Fruit fly (Drosophila melanogaster): ENCODE results near the gene Ser.

The Ser gene

dm6 chr3R:27151516-27151823 is 42.6 kb downstream of the Ser start, which contains the start of gene Men-b:
Men-b (plus strand) TSS chr3R:27151662.
- no peak for TF ChIP-seq noc (tag; optimal IDR thresholded peaks at IDR 0.05)

DNA sequence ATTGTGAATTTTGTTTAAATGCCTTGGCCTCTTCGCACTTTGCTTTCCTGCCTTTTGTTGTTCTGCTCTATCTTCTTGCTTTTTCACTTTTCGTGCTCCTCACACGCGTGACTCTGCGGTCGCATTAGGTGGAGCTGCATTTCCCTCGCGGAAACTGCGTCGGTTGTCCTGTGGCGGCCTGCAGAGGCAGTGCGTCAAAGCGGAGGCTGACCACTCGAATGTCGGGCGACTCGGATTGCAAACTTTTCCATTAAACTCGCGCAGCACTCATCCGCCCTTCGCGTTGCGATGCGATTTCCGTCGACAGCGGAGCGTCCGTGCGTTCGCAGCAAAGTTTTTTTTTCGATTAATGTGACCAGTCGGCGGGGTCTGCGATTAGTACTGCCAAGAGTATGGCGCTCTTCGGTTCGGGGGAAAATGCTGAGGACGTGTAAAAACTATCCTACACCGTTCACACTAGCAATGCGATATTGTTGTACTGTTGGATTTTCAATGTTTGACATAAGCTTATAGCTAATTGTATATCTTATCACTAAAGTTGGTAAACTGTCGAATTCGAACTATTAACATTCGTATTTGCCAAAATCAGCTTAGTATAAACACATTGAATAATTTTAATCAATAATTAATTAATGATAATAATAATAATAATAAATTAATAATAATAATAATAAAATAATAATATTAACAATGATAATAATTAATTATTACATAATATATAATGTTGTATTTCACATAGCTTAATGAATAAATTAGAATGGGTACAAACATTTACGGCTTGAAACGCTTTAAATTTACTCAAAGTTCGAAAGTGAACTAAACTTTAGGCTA is 43.2 kb downstream of the Ser start, which contains the start of gene CG6051:
Gene CG6051 (minus strand): TSS at position 385 of the 831 bp plus-strand sequence.
- peak; percentile 46 for TF ChIP-seq noc (tag; optimal IDR thresholded peaks at IDR 0.05)

DNA sequence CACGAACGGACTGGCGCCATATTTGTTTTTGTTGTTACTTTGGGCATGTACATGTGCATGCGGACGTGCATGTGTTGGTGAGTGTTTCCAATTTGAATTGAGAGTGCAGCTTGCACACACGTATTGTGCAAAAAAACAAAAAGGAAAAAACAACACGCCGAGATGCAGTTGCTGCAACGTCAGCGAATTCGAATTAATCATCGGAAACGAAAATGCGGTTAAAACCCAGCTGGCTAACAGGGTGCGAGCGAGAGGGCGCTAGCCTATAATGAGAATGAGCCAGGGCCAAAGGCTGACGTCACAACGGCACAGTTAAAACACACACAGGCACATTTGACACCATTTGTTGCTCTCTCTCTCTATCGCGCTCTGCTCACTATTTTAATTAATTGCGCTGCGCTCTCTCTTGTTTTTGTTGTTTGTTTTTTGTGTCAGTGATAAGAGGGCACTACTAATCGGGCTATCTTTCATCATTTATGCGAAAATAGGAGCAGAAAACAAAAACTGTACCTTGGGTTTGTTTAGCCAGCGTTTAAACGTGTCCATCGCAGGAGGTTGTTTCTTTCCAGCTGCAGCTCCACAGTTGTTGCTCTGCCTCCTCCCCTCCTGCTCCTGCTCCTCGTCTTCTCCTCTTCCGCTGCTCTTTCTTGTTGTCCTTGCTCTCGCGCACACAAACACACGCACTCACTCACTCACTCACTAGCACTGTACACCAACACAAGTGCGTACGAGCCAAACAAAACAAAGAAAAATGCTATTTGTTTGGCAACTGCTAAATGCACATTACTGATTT is 44.0 kb downstream of the Ser start:
- TF ChIP-seq noc (tag; optimal IDR thresholded peaks at IDR 0.05) = no peak

DNA sequence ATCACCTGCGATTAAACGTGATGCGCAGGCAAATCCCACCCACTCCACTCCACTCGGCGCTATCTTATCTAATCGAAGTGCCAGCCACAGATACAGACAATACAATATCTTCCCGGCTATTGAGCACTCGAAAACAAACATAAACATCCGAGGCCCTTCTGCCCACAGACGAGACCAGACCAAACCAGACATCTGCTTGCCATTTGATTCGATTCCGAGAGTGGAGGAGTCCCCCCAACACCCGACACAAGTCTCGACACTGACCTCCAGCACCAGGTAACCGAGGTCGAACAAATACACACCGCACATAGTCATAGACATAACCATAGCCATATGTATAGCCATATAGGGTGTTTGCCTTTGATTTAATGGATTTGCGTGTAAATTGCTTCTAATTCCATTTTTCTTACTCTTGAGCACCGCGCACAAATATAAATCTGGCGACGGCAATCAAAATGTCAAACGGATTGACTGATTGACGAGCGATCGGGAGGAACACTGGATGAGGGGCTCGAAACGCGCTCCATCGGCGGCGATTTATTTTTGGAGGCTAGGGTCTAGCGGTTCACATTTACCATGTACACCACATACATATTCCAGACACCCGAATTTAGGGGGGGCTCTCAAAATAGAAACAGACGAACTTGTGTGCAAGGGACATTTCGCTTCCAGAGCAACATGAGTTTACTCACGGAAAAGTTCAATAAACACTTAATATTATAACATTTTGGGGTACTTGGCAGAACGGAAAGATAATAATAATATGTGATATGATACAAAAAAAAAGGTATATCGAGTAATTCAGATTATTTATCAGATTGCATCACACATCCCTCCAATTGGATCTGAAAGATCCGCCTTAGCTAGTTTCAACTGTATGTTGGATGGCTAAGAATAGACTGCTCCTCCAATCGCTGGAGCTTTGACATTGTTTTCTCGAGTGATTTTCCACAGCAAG is 45.0 kb downstream of the Ser start:
- TF ChIP-seq noc (tag; optimal IDR thresholded peaks at IDR 0.05) = peak; percentile 6

DNA sequence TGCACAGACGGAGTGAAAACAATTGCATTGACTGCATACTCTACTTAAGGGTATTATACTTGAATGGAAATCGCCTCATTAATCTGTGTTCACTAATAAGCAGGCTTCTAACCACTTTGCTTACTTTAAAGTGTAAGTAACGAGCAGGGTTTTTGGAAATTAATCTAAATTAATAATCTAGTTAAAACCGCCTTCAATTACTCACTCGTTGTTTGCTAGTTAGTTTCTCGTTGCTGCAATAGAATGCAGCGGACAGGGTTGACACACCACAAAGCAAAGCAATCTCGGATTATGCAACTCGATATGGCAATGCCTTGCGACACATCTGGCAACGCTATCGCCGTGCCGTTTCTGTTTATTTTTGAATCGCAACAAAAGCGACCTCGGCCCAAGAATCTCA is 54.1 kb downstream of the Ser start:
- TF ChIP-seq noc (tag; optimal IDR thresholded peaks at IDR 0.05) = no peak

DNA sequence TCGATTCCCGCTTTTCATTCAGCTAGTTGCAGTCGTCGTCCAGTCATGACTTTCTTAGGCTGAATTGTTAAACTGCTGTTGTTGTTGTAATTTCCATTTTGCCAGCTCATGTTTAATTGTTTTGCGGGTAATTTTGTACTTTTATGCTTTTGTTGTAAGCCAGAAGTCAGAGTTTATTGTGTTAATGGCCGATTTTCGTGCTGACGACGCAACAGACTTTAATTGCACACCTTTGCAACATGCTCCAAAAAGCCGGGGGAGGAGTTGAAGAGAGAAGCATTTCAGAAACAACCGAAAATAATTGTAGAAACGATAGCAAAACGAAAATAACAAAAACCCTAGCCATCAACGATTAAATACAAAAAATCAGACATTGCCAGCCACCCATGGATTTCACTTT is 55.4 kb downstream of the Ser start:
- no peak for TF ChIP-seq noc (tag; optimal IDR thresholded peaks at IDR 0.05)

DNA sequence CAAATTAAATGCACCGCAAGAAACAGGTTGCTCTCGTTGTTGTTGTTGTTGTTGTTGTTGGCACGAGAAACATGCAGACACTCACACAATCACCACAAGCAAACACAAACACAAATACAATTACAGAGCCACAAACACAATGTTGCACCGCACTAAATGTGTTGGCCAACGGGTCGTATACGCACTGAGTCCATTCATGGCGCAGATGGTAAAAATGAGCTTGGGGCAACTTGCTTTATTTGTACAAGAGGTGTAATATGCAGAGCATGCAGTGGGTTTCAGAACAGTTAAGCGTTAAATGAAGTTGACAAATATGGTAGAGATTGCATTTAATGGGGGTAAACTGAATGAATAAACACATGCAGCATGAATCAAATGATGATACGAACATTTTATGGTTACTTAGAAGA is 56.1 kb downstream of the Ser start:
- TF ChIP-seq noc (tag; optimal IDR thresholded peaks at IDR 0.05) = no peak

- TF ChIP-seq noc (tag; optimal IDR thresholded peaks at IDR 0.05) = no peak
These were observed 58.1 kb downstream of the Ser start for dm6 chr3R:27135692-27136641.

- no peak for TF ChIP-seq noc (tag; optimal IDR thresholded peaks at IDR 0.05)
These were observed 59.2 kb downstream of the Ser start for dm6 chr3R:27134728-27135361.

DNA sequence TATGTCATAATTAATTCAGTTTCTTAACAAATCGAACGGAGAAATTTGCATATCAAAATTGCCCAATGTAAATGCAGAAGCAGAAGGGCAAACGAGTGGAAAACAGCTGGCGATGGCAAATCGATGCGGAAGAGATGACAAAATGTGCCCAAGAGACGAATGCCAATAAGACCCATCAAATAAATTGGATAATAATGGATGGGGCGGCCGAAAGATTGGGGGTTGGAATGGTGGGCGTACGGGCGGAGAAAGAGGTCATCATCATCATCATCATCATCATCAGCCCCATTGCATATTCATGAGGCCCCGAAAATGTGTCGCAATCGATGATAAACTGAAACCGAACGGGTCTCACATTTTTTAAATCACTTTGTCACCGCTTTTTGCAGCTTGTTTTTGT is 60.1 kb downstream of the Ser start:
- no peak for TF ChIP-seq noc (tag; optimal IDR thresholded peaks at IDR 0.05)

- peak; percentile 62 for TF ChIP-seq noc (tag; optimal IDR thresholded peaks at IDR 0.05)
These were observed 62.7 kb downstream of the Ser start for dm6 chr3R:27131408-27131807.

DNA sequence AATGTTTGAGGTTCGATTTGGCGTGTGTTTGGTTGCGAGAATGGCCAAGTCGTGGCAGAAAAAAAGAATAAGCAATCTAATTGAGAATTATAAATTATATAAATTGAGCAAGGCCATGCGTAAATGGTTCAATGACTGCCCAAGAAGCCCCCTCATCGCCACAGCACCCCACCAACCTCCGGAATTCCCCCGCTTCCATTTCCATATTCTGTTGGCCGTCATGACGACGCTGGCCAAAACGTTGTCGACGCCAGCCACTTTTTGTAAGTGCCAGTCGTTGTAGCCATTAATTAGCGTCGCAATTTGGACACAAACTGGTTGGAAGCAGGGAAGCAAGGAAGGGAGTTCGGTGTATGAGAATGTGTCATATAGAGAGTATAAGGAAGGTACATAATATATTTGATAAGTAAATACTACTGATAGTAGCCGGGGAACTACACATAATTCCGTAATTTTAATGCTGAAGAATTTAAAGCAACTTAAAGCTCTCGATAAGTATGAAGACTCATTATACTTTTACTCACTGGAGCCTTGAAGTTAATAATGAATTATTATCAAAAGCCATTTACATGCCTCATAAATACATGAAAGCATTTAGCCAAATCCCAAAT is 63.4 kb downstream of the Ser start:
- no peak for TF ChIP-seq noc (tag; optimal IDR thresholded peaks at IDR 0.05)

DNA sequence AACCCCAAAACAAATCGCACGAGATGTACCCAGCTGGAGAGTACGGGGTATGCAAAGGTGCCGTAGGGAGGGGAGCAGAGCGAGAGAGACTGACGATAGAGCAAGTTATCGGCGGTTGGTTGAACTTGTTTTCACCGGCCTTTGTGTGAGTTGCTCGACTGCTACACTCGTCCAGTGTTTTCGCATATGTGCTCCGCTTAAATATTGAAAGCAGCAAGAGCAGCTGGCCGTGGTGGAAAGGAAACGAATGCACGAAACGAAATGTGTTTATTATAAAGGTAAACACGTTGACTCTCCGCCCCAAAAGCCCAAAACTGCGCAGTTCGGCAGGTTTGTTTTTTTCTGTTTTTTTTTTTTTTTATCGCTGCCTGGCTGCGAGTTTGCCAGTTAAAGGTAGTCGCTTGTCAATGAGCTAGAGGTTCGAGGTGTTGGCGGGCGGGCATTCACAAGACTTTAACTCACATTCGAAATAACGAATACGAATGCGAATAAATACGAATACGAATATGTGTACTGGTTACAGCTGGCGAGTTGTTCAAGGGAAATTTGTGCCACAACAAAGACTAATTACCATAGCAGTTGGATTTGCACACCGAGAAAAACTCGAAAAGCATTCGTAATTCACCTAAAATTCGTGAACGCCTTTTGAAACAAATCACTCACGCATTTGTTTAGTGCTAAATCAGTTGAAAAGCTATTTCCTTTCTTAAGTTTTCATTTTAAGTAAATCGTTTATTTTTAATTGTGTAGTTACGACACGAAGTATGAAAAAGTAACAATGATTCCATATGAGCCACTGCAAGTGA is 64.3 kb downstream of the Ser start:
- no peak for TF ChIP-seq noc (tag; optimal IDR thresholded peaks at IDR 0.05)

Data from whole organism, larva.